Fruit fly (Drosophila melanogaster) whole organism, embryonic: Measurements from ENCODE around the gene Npc2a.

Experiments used
- Bgb ChIP-seq: fragments of 200-800 bp; sonication (Bioruptor generic); IDR thresholded peaks from 2 replicates; pipeline ENCODE4 v1.3.6; 2022; ENCODE audit warnings: missing biosample characterization, missing genetic modification characterization; ENCODE audit not compliant: partially characterized antibody
- CG12391 ChIP-seq: fragments of 200-800 bp; sonication (Bioruptor generic); optimal IDR thresholded peaks from 3 replicates; lab custom pipeline; 2018; ENCODE audit warnings: missing biosample characterization, mild to moderate bottlenecking, missing genetic modification characterization, moderate library complexity
- CG14860 ChIP-seq: fragments of 200-800 bp; sonication (Bioruptor generic); IDR thresholded peaks from 3 replicates; pipeline ENCODE4 v1.3.6; 2022; ENCODE audit warnings: missing biosample characterization, missing genetic modification characterization; ENCODE audit not compliant: partially characterized antibody
- CG1603 ChIP-seq: fragments of 200-800 bp; sonication (Bioruptor generic); optimal IDR thresholded peaks from 2 replicates; lab custom pipeline; 2019; ENCODE audit warnings: missing biosample characterization, mild to moderate bottlenecking, missing genetic modification characterization, moderate library complexity
- CG16779 ChIP-seq: fragments of 200-800 bp; sonication (Bioruptor generic); IDR thresholded peaks from 2 replicates; pipeline ENCODE4 v1.3.6; 2022; ENCODE audit warnings: missing biosample characterization, missing genetic modification characterization
- CG16813 ChIP-seq: fragments of 200-800 bp; sonication (Bioruptor generic); IDR thresholded peaks from 3 replicates; pipeline ENCODE4 v1.3.6; 2022; ENCODE audit warnings: missing biosample characterization, missing genetic modification characterization; ENCODE audit not compliant: partially characterized antibody
- CG1792 ChIP-seq: fragments of 200-800 bp; sonication (Bioruptor generic); optimal IDR thresholded peaks from 2 replicates; lab custom pipeline; 2016; ENCODE audit warnings: missing biosample characterization, missing genetic modification characterization
- CG34224 ChIP-seq: fragments of 200-800 bp; sonication (Bioruptor generic); IDR thresholded peaks from 3 replicates; pipeline ENCODE4 v1.3.6; 2022; ENCODE audit warnings: missing biosample characterization, missing genetic modification characterization; ENCODE audit not compliant: partially characterized antibody
- CG5245 ChIP-seq: fragments of 200-800 bp; sonication (Bioruptor generic); optimal IDR thresholded peaks from 3 replicates; lab custom pipeline; 2016; ENCODE audit warnings: missing biosample characterization, missing genetic modification characterization
- CG6765 ChIP-seq: fragments of 200-800 bp; sonication (Bioruptor generic); optimal IDR thresholded peaks from 3 replicates; lab custom pipeline; 2017; ENCODE audit warnings: missing biosample characterization, mild to moderate bottlenecking, missing genetic modification characterization
- CG6791 ChIP-seq: fragments of 200-800 bp; sonication (Bioruptor generic); IDR thresholded peaks from 3 replicates; pipeline ENCODE4 v1.3.6; 2022; ENCODE audit warnings: missing biosample characterization, missing genetic modification characterization; ENCODE audit not compliant: partially characterized antibody
- CG7963 ChIP-seq: fragments of 200-800 bp; sonication (Bioruptor generic); IDR thresholded peaks from 3 replicates; pipeline ENCODE4 v1.3.6; 2022; ENCODE audit warnings: missing biosample characterization, missing genetic modification characterization; ENCODE audit not compliant: partially characterized antibody
- CG9437 ChIP-seq: fragments of 200-800 bp; sonication (Bioruptor generic); optimal IDR thresholded peaks from 2 replicates; lab custom pipeline; 2018; ENCODE audit warnings: missing biosample characterization, mild to moderate bottlenecking, missing genetic modification characterization
- Dbx ChIP-seq: fragments of 200-800 bp; sonication (Bioruptor generic); IDR thresholded peaks from 3 replicates; pipeline ENCODE4 v1.3.6; 2022; ENCODE audit warnings: missing biosample characterization, missing genetic modification characterization
- H15 ChIP-seq: fragments of 200-800 bp; sonication (Bioruptor generic); IDR thresholded peaks from 3 replicates; pipeline ENCODE4 v1.3.6; 2022; ENCODE audit warnings: missing biosample characterization, missing genetic modification characterization
- HLH4C ChIP-seq: fragments of 200-800 bp; sonication (Bioruptor generic); IDR thresholded peaks from 3 replicates; pipeline ENCODE4 v1.3.6; 2022; ENCODE audit warnings: missing biosample characterization, missing genetic modification characterization; ENCODE audit not compliant: partially characterized antibody
- HLH54F ChIP-seq: fragments of 200-800 bp; sonication (Bioruptor generic); optimal IDR thresholded peaks from 3 replicates; lab custom pipeline; 2016; ENCODE audit warnings: missing biosample characterization, missing genetic modification characterization
- Hsf ChIP-seq: fragments of 200-800 bp; sonication (Bioruptor generic); optimal IDR thresholded peaks from 3 replicates; lab custom pipeline; 2016; ENCODE audit warnings: missing biosample characterization, missing genetic modification characterization
- NC2β ChIP-seq: fragments of 200-800 bp; sonication (Bioruptor generic); optimal IDR thresholded peaks from 2 replicates; lab custom pipeline; 2016; ENCODE audit warnings: missing biosample characterization, missing genetic modification characterization
- Opbp ChIP-seq: fragments of 200-800 bp; sonication (Bioruptor generic); IDR thresholded peaks from 3 replicates; pipeline ENCODE4 v1.3.6; 2022; ENCODE audit warnings: missing biosample characterization, missing genetic modification characterization; ENCODE audit not compliant: partially characterized antibody
- Side ChIP-seq: fragments of 200-800 bp; sonication (Bioruptor generic); optimal IDR thresholded peaks from 2 replicates; lab custom pipeline; 2016; ENCODE audit warnings: missing biosample characterization, missing genetic modification characterization
- Sin3A ChIP-seq: fragments of >200 bp; optimal IDR thresholded peaks from 2 replicates; lab custom pipeline; 2018
- TFAM ChIP-seq: fragments of 200-800 bp; sonication (Bioruptor generic); optimal IDR thresholded peaks from 2 replicates; lab custom pipeline; 2017; ENCODE audit warnings: missing biosample characterization, missing genetic modification characterization, inconsistent platforms
- abd-A ChIP-seq: fragments of 200-800 bp; sonication (Bioruptor generic); optimal IDR thresholded peaks from 3 replicates; lab custom pipeline; 2019; ENCODE audit warnings: missing biosample characterization, mild to moderate bottlenecking, missing genetic modification characterization, moderate library complexity
- amos ChIP-seq: fragments of 200-800 bp; sonication (Bioruptor generic); IDR thresholded peaks from 2 replicates; pipeline ENCODE4 v1.3.6; 2022; ENCODE audit warnings: missing biosample characterization, missing genetic modification characterization; ENCODE audit not compliant: partially characterized antibody
- ato ChIP-seq: fragments of 200-800 bp; sonication (Bioruptor generic); IDR thresholded peaks from 2 replicates; pipeline ENCODE4 v1.3.6; 2022; ENCODE audit warnings: missing biosample characterization, missing genetic modification characterization; ENCODE audit not compliant: partially characterized antibody
- bbx ChIP-seq: fragments of 200-800 bp; sonication (Bioruptor generic); IDR thresholded peaks from 2 replicates; pipeline ENCODE4 v1.3.6; 2022; ENCODE audit warnings: missing biosample characterization, missing genetic modification characterization; ENCODE audit not compliant: partially characterized antibody
- bsh ChIP-seq, 2 experiments: fragments of 200-800 bp; sonication (Bioruptor generic); optimal IDR thresholded peaks; 2 replicates each; lab custom pipeline; 2017 to 2018; ENCODE audit warnings: mild to moderate bottlenecking in 2 of 2, missing biosample characterization in 2 of 2, missing genetic modification characterization in 2 of 2, moderate library complexity in 1 of 2
- crc ChIP-seq: fragments of 200-800 bp; sonication (Bioruptor generic); optimal IDR thresholded peaks from 2 replicates; lab custom pipeline; 2016; ENCODE audit warnings: missing biosample characterization, missing genetic modification characterization
- cwo ChIP-seq: fragments of 200-800 bp; sonication (Bioruptor generic); optimal IDR thresholded peaks from 3 replicates; lab custom pipeline; 2017; ENCODE audit warnings: missing biosample characterization, missing genetic modification characterization, mild to moderate bottlenecking, moderate library complexity, missing genetic modification reagents
- exex ChIP-seq: fragments of 200-800 bp; sonication (Bioruptor generic); optimal IDR thresholded peaks from 4 replicates; lab custom pipeline; 2018; ENCODE audit warnings: missing biosample characterization, mild to moderate bottlenecking, missing genetic modification characterization, moderate library complexity
- gcm ChIP-seq: fragments of 200-800 bp; sonication (Bioruptor generic); optimal IDR thresholded peaks from 2 replicates; lab custom pipeline; 2019; ENCODE audit warnings: missing biosample characterization, mild to moderate bottlenecking, missing genetic modification characterization, moderate library complexity
- grn ChIP-seq: fragments of 200-800 bp; sonication (Bioruptor generic); optimal IDR thresholded peaks from 3 replicates; lab custom pipeline; 2017; ENCODE audit warnings: missing biosample characterization, missing genetic modification characterization
- hkb ChIP-seq, 2 experiments: fragments of 200-800 bp in 1 of 2; fragments of >200 bp in 1 of 2; sonication (Bioruptor generic) in 1 of 2; IDR thresholded peaks in 1 of 2; optimal IDR thresholded peaks in 1 of 2; 2 replicates each; pipeline versions ENCODE4 v1.3.6 to Lab custom; 2017 to 2022; ENCODE audit warnings: missing biosample characterization in 1 of 2, missing genetic modification characterization in 1 of 2
- inv ChIP-seq: fragments of 200-800 bp; sonication (Bioruptor generic); IDR thresholded peaks from 2 replicates; pipeline ENCODE4 v1.3.6; 2022; ENCODE audit warnings: missing biosample characterization, missing genetic modification characterization; ENCODE audit not compliant: partially characterized antibody
- knrl ChIP-seq: fragments of 200-800 bp; sonication (Bioruptor generic); IDR thresholded peaks from 3 replicates; pipeline ENCODE4 v1.3.6; 2022; ENCODE audit warnings: missing biosample characterization, missing genetic modification characterization; ENCODE audit not compliant: partially characterized antibody
- org-1 ChIP-seq: fragments of 200-800 bp; sonication (Bioruptor generic); optimal IDR thresholded peaks from 2 replicates; lab custom pipeline; 2017; ENCODE audit warnings: missing biosample characterization, missing genetic modification characterization
- ro ChIP-seq: fragments of 200-800 bp; sonication (Bioruptor generic); IDR thresholded peaks from 2 replicates; pipeline ENCODE4 v1.3.6; 2022; ENCODE audit warnings: missing biosample characterization, missing genetic modification characterization
- shn ChIP-seq: fragments of 200-800 bp; sonication (Bioruptor generic); optimal IDR thresholded peaks from 3 replicates; lab custom pipeline; 2016; ENCODE audit warnings: missing biosample characterization, missing genetic modification characterization
- tna ChIP-seq: fragments of 200-800 bp; sonication (Bioruptor generic); IDR thresholded peaks from 2 replicates; pipeline ENCODE4 v1.3.6; 2022; ENCODE audit warnings: missing biosample characterization, missing genetic modification characterization; ENCODE audit not compliant: partially characterized antibody
- vvl ChIP-seq: fragments of 200-800 bp; sonication (Bioruptor generic); IDR thresholded peaks from 2 replicates; pipeline ENCODE4 v1.3.6; 2022; ENCODE audit warnings: missing biosample characterization, missing genetic modification characterization
- wek ChIP-seq: fragments of 200-800 bp; sonication (Bioruptor generic); optimal IDR thresholded peaks from 3 replicates; lab custom pipeline; 2018; ENCODE audit warnings: missing biosample characterization, mild to moderate bottlenecking, missing genetic modification characterization, moderate library complexity

The Npc2a gene

DNA sequence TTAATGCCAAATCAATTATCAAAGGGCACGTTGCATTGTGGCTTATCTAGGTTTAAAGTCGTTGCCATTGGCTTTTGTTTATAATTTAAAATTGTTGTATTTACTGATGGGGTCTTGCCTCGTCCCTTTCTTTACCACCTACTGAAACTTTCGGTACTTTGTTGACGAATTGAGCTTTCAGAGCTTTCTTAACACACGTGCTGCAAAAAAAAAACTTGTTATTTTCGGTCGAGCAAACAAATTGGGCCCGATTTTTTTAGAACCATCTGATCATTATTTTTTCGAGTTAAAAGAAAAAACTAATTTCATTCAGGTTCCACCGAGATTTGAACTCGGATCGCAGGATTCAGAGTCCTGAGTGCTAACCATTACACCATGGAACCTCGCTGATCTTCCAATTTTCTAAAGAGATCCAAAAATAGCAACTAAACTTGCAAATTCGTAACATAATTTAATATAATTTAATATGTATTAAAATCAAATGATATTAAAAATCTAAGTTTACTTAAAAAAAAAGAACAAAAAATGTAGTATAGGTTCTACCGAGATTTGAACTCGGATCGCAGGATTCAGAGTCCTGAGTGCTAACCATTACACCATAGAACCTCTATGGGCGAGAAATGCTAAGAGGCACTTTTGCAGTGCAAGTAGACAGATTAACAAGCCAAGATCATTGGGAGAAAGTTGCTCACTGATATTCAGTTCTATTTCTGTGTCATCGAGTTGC is 22.4 kb downstream of the Npc2a start (continued):
- TF ChIP-seq gcm (GFP tag; lab: Kevin White, UChicago) (peak; percentile 14), CG34224 (GFP tag; lab: Robert Waterston, UW) (peak; percentile 56; the same call in 2 of the 3 replicates), grn (GFP tag; lab: Kevin White, UChicago) (peak; percentile 17), HLH4C (GFP tag; lab: Robert Waterston, UW) (peak; percentile 76), CG9437 (no peak), bbx (GFP tag; lab: Robert Waterston, UW) (peak; percentile 85), CG16779 (GFP tag; lab: Robert Waterston, UW) (no peak), CG14860 (GFP tag; lab: Robert Waterston, UW) (peak; percentile 81), knrl (GFP tag; lab: Robert Waterston, UW) (peak; percentile 55), exex (tag; lab: Kevin White, UChicago) (peak; percentile 40), vvl (GFP tag; lab: Robert Waterston, UW) (0 out of 2 replicates have a peak, but pooled peaks have one; percentile 17), shn (no peak), CG12391 (tag; lab: Kevin White, UChicago) (peak; percentile 48), crc (GFP tag; lab: Kevin White, UChicago) (no peak), CG7963 (GFP tag; lab: Robert Waterston, UW) (peak; percentile 81), inv (peak; percentile 38; the same call in 1 of the 2 replicates), Opbp (GFP tag; lab: Robert Waterston, UW) (peak; percentile 85; the same call in 2 of the 3 replicates), abd-A (tag; lab: Kevin White, UChicago) (no peak), CG5245 (GFP tag; lab: Kevin White, UChicago) (no peak), CG1792 (no peak), hkb (optimal IDR thresholded peaks at IDR 0.05; lab: Kevin White, UChicago) (no peak), hkb (GFP tag; IDR thresholded peaks at IDR 0.05; lab: Robert Waterston, UW) (0 out of 2 replicates have a peak, but pooled peaks have one; percentile 12), CG6791 (peak; percentile 93), cwo (GFP tag; lab: Kevin White, UChicago) (peak; percentile 92), CG16813 (GFP tag; lab: Robert Waterston, UW) (peak; percentile 90), H15 (GFP tag; lab: Robert Waterston, UW) (no peak), wek (GFP tag; lab: Kevin White, UChicago) (no peak), bsh (GFP tag; optimal IDR thresholded peaks at IDR 0.05; lab: Kevin White, UChicago) (no peak), Dbx (no peak; the same call in 2 of the 3 replicates), amos (GFP tag; lab: Robert Waterston, UW) (peak; percentile 85), HLH54F (GFP tag; lab: Kevin White, UChicago) (no peak), Sin3A (lab: Kevin White, UChicago) (no peak), tna (GFP tag; lab: Robert Waterston, UW) (peak; percentile 71; the same call in 1 of the 2 replicates), TFAM (GFP tag; lab: Kevin White, UChicago) (no peak), ato (peak; percentile 80), CG6765 (GFP tag; lab: Kevin White, UChicago) (no peak), NC2β (no peak), Bgb (GFP tag; lab: Robert Waterston, UW) (peak; percentile 73; the same call in 1 of the 2 replicates), Side (GFP tag; lab: Kevin White, UChicago) (no peak), ro (GFP tag; lab: Robert Waterston, UW) (no peak), CG1603 (tag; lab: Kevin White, UChicago) (no peak), Hsf (GFP tag; lab: Kevin White, UChicago) (no peak), org-1 (GFP tag; lab: Kevin White, UChicago) (no peak)
